Worm (Caenorhabditis elegans): Measurements from ENCODE around the gene F10G2.1.

DNA sequence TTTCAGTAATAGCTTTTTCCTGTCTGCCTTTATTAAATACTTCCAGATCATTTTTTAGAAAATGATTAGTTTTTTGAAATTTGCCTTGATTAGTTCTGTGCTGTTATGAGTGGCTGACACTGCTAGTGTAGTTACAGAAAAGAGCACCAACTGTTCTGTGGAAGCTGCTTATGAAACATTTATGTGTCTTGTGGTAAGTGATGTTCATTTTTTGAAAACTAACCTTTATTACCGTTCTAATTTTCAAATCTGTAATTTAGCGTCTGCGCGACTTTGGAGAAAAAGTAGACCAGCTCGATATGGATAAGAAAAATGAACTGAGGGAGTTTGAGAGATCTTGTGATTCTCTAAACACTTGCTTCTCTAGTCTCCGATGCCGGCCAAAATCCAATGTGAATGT, 37.2 kb downstream of the F10G2.1 start, which contains the start of gene srj-14:
- TF ChIP-seq T22C8.4 (GFP tag; IDR thresholded peaks at IDR 0.05): no peak
- TF ChIP-seq klf-2 (GFP tag; conservative IDR thresholded peaks at IDR 0.05): no peak
- TF ChIP-seq ztf-29 (GFP tag; IDR thresholded peaks at IDR 0.05): no peak
- TF ChIP-seq ref-1 (GFP tag; conservative IDR thresholded peaks at IDR 0.05): no peak
- no peak for TF ChIP-seq tab-1 (GFP tag; IDR thresholded peaks at IDR 0.05)
- TF ChIP-seq med-1 (GFP tag; optimal IDR thresholded peaks at IDR 0.05; ENCODE audit: insufficient read depth): no peak

All from whole organism, midembryonic.